Fruit fly (Drosophila melanogaster) ovary, adult (tissue): ENCODE measurements around the gene CG43999.

Source experiments
- CG17801 ChIP-seq: fragments of 200-800 bp; optimal IDR thresholded peaks from 2 replicates; lab custom pipeline; 2019; ENCODE audit warnings: missing biosample characterization, mild to moderate bottlenecking, missing genetic modification characterization, moderate library complexity; ENCODE audit not compliant: partially characterized antibody

Gene CG43999

dm6 chr3R:23941643-23942424, 13.0 kb upstream of the CG43999 start:
- TF ChIP-seq CG17801, result no peak

DNA sequence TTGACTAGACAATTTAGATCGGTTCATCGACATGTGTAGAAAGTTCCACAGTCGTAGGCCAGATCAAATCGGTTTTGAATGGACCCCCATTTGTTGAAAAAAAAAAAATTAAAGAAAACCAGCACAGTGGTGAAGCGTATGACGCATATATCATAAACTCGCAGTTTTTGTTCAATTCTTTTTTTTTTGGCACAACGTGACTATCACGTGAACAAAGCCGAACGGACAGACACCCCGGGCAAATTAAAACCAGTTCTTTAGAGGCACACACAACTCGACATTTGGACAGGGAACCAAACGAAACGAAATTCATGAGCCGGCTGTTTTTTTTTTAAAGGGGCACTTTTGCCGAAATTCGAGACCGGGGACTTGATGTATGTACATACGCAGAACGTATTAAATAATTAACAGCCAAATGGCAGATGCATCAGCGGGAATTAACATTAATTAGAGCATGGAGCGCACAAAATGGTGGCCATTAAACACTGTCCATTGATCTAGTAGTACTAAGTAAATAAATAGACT, 12.1 kb upstream of the CG43999 start:
- TF ChIP-seq CG17801, result no peak

DNA sequence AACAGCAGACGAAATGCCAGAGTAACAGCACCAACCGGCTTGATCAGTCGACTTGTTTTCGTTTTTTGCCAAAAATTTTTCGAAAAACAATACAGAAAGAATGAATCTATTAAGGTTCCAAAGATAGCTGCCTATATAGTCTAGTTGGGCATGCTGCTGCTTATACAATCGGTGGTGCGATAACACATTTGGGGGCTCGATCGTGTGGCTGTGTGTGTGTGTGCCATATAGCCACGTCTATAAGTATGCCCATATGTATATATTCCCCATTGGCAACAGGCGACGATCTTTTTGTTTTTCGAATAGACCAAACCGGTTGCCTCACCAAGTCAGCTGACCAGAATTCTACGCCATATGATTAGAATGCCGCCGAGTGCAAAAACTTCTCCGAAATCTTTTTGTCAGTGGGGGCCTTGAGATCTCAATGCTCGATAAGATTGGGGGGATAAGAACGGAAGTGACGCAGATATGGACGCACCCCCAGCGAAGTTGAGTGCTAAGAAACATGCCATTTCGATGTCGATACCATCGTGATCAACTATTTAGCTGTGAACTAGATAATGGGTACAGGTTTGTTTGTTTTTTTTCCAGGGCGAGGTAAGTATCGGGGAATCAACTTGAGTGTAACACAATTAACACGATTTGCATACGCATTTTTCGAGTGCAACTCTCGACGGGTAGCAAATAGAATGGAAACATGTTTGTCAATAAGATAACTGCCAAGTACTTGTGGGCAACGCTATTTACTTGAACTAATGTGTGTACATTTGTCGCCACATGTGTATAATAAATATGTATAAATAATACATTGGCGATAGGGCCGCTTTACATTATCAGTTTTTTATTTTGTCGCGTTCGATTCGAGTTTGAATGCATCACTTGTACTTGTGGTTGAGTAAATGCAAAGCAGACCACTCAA, 11.4 kb upstream of the CG43999 start:
- TF ChIP-seq CG17801, result no peak

DNA sequence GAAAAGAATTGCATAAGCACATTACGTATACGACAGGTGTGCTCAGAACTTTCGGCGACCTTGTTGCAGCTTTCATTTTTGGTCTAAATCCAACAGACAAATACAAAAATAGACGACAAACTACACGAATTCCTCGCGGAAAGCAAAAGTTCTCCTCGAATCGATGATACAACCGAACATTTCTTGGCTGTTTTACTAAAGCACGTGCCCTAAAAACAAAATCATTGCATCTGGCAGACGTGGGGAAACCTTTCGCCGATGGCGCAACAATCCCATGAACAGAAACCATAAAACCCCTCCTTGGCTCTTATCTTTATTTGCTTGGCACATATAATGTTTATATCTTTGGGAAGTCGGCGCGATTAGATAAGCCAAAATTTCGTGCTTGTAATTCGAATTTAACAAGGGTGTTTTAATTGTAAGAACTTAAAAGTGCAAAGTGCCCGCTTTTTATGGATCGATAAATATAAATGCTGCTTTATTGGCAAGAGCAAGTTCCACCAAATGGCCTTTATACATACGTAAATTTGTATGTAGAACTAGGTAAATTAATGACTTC, 9.8 kb upstream of the CG43999 start:
- TF ChIP-seq CG17801, result no peak

DNA sequence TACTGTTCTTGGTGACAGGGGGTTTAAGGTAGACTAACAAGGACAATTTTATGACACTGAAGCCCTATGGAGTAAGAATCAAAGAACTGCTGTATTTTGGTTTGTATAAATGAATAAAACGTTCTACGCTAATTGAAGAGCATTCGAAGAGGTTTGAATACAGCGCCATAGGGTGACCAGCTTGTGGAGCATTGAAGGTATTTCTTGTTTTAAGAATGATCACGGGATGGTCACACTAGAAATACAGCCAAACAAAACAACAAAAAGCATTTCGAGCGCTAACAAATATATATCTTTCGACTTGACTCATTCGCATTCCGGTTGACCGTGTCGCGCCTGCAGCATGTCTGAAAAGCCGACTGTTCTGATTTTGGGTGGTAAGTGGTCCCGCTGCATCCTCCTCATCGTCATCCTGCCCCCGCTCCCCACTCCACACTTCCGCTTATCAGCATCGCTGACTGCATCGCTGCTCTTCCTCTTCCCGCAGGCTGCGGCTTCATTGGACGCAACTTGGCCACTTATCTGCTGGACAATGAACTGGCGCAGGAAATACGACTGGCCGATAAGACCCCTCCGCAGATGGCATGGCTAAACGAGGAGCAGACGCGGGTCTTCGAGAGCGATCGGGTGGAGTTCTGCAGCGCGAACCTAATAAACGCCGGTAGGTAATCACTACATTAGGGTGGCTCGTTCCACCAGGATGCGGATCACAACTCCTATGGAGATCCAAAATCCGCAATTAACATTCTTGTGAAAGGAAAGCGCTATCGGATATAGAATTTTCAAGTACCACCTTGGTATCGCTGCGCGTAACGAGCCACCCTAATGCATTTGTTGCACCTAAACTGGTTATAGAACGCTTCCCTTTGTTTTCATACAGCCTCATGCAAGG, 5.1 kb upstream of the CG43999 start, which contains the start of gene CG5854:
Gene CG5854, plus strand, starts transcription at position 229 of the 892 bp plus-strand sequence.
- TF ChIP-seq CG17801, result peak; percentile 37

- no peak for TF ChIP-seq CG17801
Measured at dm6 chr3R:23933430-23933683, 4.6 kb upstream of the CG43999 start, which contains the start of gene RpS19b. TSS of gene RpS19b (minus strand) at chr3R:23933530.

- peak; percentile 63 for TF ChIP-seq CG17801
Measured at dm6 chr3R:23931095-23931728, 2.4 kb upstream of the CG43999 start, which contains the start of the genes Rpt2 and CG13599. TSS of gene Rpt2 (minus strand) at chr3R:23931558. TSS of gene CG13599 (plus strand) at chr3R:23931639.

DNA sequence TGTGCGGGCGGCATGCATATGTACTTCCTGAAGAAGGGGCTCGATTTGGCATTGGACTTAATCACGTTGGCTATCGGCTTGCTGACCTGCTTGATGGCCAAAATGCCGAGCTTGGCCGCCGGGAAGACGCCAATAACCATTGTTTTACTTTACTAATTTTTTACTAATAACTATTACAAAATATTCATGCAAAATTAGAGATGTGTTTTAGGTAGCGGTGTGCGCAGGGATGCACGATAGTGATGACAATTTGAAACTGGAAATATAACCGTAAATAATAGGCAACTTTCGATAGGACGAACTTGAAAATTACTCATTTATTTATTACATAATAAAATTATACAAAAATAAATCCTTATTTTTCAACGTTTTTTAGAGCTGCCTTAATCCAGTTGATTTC, 1.4 kb downstream of the CG43999 start, which contains the start of gene CG13601:
Gene CG13601, minus strand, starts transcription at position 206 of the 400 bp plus-strand sequence.
- TF ChIP-seq CG17801, result no peak

- TF ChIP-seq CG17801, result no peak
Measured at dm6 chr3R:23924200-23924599, 4.6 kb downstream of the CG43999 start, which contains the start of gene Ndc1. TSS of gene Ndc1 (plus strand) at chr3R:23924399.

dm6 chr3R:23922502-23923350, 6.1 kb downstream of the CG43999 start, which contains the start of the genes sba and CG31141:
TSS of gene sba (minus strand) at chr3R:23922973.
TSS of gene CG31141 (plus strand) at chr3R:23923300.
- TF ChIP-seq CG17801, result peak; percentile 81

dm6 chr3R:23921701-23922501, 6.9 kb downstream of the CG43999 start:
- peak; percentile 75 for TF ChIP-seq CG17801

dm6 chr3R:23920874-23921539, 7.8 kb downstream of the CG43999 start:
- TF ChIP-seq CG17801, result peak; percentile 47

DNA sequence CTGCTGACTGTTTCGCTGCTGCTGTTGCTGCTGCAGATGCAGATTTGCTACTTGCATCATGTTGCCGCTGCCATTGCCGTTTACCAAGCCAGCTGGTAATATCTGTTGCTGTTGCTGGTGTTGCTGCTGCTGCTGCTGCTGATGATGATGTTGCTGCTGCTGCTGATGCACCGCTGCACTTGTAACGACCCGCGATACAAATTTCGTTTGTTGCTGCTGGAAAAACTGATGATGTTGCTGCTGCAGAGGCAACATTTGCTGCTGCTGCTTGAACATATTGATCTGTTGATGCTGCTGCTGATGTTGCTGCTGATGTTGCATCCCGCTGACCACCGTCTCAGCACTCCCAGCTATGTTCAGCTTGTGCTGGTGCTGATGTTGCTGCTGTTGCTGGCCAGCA, 8.4 kb downstream of the CG43999 start:
- no peak for TF ChIP-seq CG17801
